Fruit fly (Drosophila melanogaster): ENCODE results near the gene Skp2.

The Skp2 gene

DNA sequence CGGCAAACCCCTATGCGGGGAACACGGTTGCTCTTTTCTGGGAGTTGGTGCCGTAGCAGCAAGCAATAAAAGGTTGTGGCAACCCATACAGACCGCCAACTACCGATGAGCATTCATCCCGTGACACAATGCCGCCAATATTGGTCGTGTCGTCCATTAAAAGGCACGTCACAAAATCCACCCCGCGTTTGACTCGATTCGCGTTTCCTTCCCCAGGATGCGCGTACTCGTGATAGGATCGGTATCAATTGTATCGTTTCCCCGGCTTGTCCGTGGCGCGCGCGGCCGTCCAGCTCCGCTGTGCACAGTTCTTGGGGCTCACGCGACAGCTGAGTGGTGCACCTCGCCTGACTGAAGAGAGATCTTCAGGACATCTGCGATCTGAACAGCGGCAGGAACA is 12.7 kb upstream of the Skp2 start (continued):
- TF ChIP-seq D (optimal IDR thresholded peaks at IDR 0.05), result no peak
- TF ChIP-seq D (GFP tag; optimal IDR thresholded peaks at IDR 0.05), result no peak
- no peak for TF ChIP-seq CG4282 (GFP tag; optimal IDR thresholded peaks at IDR 0.05)
- TF ChIP-seq CG8944 (GFP tag; optimal IDR thresholded peaks at IDR 0.05), result no peak
- TF ChIP-seq Nf-YC (tag; optimal IDR thresholded peaks at IDR 0.05), result peak; percentile 50
- no peak for TF ChIP-seq CG31365 (tag; optimal IDR thresholded peaks at IDR 0.05)
- TF ChIP-seq dan (GFP tag; IDR thresholded peaks at IDR 0.05), result no peak
- no peak for TF ChIP-seq prd (optimal IDR thresholded peaks at IDR 0.05)
- no peak for TF ChIP-seq prd (GFP tag; IDR thresholded peaks at IDR 0.05)
- no peak for TF ChIP-seq CG9215 (GFP tag; IDR thresholded peaks at IDR 0.05)
- TF ChIP-seq ac (GFP tag; optimal IDR thresholded peaks at IDR 0.05), result peak; percentile 11
- TF ChIP-seq NC2α (GFP tag; optimal IDR thresholded peaks at IDR 0.05), result no peak
- no peak for TF ChIP-seq CG34376 (GFP tag; optimal IDR thresholded peaks at IDR 0.05)
- TF ChIP-seq Sox102F (GFP tag; optimal IDR thresholded peaks at IDR 0.05), result no peak
- no peak for TF ChIP-seq CG10274 (GFP tag; optimal IDR thresholded peaks at IDR 0.05)
- no peak for TF ChIP-seq D19A (tag; optimal IDR thresholded peaks at IDR 0.05)
- peak; percentile 41 for TF ChIP-seq CG18011 (GFP tag; optimal IDR thresholded peaks at IDR 0.05)
- TF ChIP-seq CG8359 (GFP tag; optimal IDR thresholded peaks at IDR 0.05; ENCODE audit: borderline replicate concordance), result no peak

DNA sequence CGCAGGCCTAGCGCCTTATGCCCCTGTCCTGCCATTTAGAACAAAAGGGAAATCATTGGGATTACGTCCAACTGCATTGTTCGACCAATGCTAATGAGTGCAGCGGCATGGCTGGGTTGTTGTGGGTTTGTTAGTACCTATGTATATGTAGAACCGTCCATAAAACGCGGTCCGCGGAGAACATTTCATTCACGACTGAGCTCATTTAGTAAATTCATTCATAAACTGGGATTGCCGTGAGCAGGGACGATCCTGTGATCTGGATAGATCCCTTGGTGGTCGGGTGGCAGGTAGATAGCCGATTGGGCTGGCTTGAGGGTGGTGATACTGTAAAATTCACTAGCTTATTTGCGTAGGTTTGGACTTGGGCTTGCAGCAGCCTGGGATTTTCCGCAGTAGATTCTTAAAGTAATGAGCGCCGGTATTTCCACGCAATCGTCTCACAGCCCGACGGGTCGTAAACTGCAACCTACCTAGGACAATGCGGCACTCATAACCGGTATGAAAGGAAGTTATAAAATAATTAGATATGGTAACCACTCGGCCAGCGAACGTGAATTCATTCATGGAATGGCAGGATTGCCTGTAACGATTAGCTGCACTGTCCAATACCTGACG is 10.8 kb upstream of the Skp2 start:
- TF ChIP-seq CG7271 (tag; optimal IDR thresholded peaks at IDR 0.05) (peak; percentile 63), Ets65A (GFP tag) (peak; percentile 65), D (optimal IDR thresholded peaks at IDR 0.05) (peak; percentile 91), D (GFP tag; optimal IDR thresholded peaks at IDR 0.05) (no peak), cad (GFP tag; optimal IDR thresholded peaks at IDR 0.05) (peak; percentile 97), zen (tag; optimal IDR thresholded peaks at IDR 0.05) (peak; percentile 83), abd-A (tag; optimal IDR thresholded peaks at IDR 0.05) (no peak), fd102C (GFP tag; optimal IDR thresholded peaks at IDR 0.05) (no peak), CG15479 (GFP tag; optimal IDR thresholded peaks at IDR 0.05) (peak; percentile 98), CG9797 (GFP tag; optimal IDR thresholded peaks at IDR 0.05) (no peak), gt (GFP tag; IDR thresholded peaks at IDR 0.05) (no peak), twi (tag; optimal IDR thresholded peaks at IDR 0.05) (peak; percentile 18), tll (GFP tag; optimal IDR thresholded peaks at IDR 0.05) (peak in 1 of 2 experiments; percentile 92)

DNA sequence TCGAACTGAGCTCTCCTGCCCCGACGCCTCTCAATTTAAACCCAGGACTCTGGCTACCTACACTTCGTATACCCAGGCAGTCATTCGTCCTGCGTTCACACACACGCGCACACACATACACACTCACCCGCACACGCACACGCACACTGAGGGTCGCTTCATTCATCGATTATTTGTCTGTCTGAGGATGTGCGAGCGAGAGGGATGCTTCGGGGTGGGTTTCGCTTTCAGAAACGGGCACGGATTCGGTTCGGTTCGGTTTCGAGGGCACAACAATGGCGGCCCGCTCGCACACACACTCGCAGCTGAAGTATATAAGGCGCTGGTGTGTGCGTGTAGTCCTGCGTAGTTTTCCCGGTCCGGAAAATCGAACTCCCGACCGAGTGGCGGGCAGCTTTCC is 9.2 kb upstream of the Skp2 start, which contains the start of gene hkb:
Gene hkb (minus strand): TSS at position 11 of the 400 bp plus-strand sequence.
- peak; percentile 15 for TF ChIP-seq cad (GFP tag; optimal IDR thresholded peaks at IDR 0.05)
- TF ChIP-seq vvl (GFP tag; IDR thresholded peaks at IDR 0.05), result no peak
- TF ChIP-seq CG8478 (optimal IDR thresholded peaks at IDR 0.05), result peak; percentile 24
- peak; percentile 42 for TF ChIP-seq ewg (GFP tag; optimal IDR thresholded peaks at IDR 0.05)
- 0 out of 3 replicates have a peak, but pooled peaks have one; percentile 10 for TF ChIP-seq CG6791 (GFP tag; IDR thresholded peaks at IDR 0.05; ENCODE audit: partially characterized antibody)
- TF ChIP-seq CG7372 (GFP tag; IDR thresholded peaks at IDR 0.05), result no peak
- peak; percentile 94 for TF ChIP-seq Nf-YC (tag; optimal IDR thresholded peaks at IDR 0.05)
- no peak for TF ChIP-seq CG8359 (GFP tag; optimal IDR thresholded peaks at IDR 0.05; ENCODE audit: borderline replicate concordance)
- peak; percentile 5 for TF ChIP-seq CG17829 (tag; optimal IDR thresholded peaks at IDR 0.05)
- peak; percentile 6 for TF ChIP-seq vfl (GFP tag; optimal IDR thresholded peaks at IDR 0.05)
- TF ChIP-seq cg (GFP tag; optimal IDR thresholded peaks at IDR 0.05), result peak; percentile 95
- no peak for TF ChIP-seq CG2889 (GFP tag; IDR thresholded peaks at IDR 0.05)
- no peak for TF ChIP-seq CG34376 (GFP tag; optimal IDR thresholded peaks at IDR 0.05)
- peak; percentile 51 for TF ChIP-seq twi (tag; optimal IDR thresholded peaks at IDR 0.05)
- TF ChIP-seq phol (tag; optimal IDR thresholded peaks at IDR 0.05), result peak; percentile 70
- peak; percentile 34 for TF ChIP-seq kni (GFP tag; optimal IDR thresholded peaks at IDR 0.05)
- no peak for TF ChIP-seq Optix (GFP tag; IDR thresholded peaks at IDR 0.05)
- peak; percentile 93 for TF ChIP-seq seq (GFP tag; IDR thresholded peaks at IDR 0.05)
- no peak for TF ChIP-seq CG18764 (GFP tag; optimal IDR thresholded peaks at IDR 0.05)
- TF ChIP-seq hkb (optimal IDR thresholded peaks at IDR 0.05), result no peak
- TF ChIP-seq hkb (GFP tag; IDR thresholded peaks at IDR 0.05), result peak; percentile 37; the same call in 1 of the 2 replicates
- TF ChIP-seq Hr39 (optimal IDR thresholded peaks at IDR 0.05), result peak; percentile 83
- peak; percentile 51 for TF ChIP-seq CG15479 (GFP tag; optimal IDR thresholded peaks at IDR 0.05)
- TF ChIP-seq nmo (GFP tag; optimal IDR thresholded peaks at IDR 0.05), result no peak
- peak; percentile 81 for TF ChIP-seq CG1832 (GFP tag; optimal IDR thresholded peaks at IDR 0.05)
